Fruit fly (Drosophila melanogaster) whole organism, embryonic: Measurements from ENCODE around the gene mts.

Source experiments
- Atf-2 ChIP-seq: fragments of 200-800 bp; sonication (Bioruptor generic); optimal IDR thresholded peaks from 2 replicates; lab custom pipeline; 2016; ENCODE audit warnings: missing biosample characterization, missing genetic modification characterization
- CG11247 ChIP-seq: fragments of 200-800 bp; sonication (Bioruptor generic); IDR thresholded peaks from 2 replicates; pipeline ENCODE4 v1.3.6; 2022; ENCODE audit warnings: missing biosample characterization, missing genetic modification characterization
- CG12071 ChIP-seq: fragments of 200-800 bp; sonication (Bioruptor generic); optimal IDR thresholded peaks from 3 replicates; lab custom pipeline; 2018; ENCODE audit warnings: missing biosample characterization, mild to moderate bottlenecking, missing genetic modification characterization
- CG12104 ChIP-seq: fragments of 200-800 bp; sonication (Bioruptor generic); optimal IDR thresholded peaks from 3 replicates; lab custom pipeline; 2016; ENCODE audit warnings: missing biosample characterization, missing genetic modification characterization
- CG13123 ChIP-seq: fragments of 200-800 bp; sonication (Bioruptor generic); optimal IDR thresholded peaks from 2 replicates; lab custom pipeline; 2016; ENCODE audit warnings: missing biosample characterization, missing genetic modification characterization
- CG13894 ChIP-seq: fragments of 200-800 bp; sonication (Bioruptor generic); optimal IDR thresholded peaks from 3 replicates; lab custom pipeline; 2018; ENCODE audit warnings: missing biosample characterization, mild to moderate bottlenecking, missing genetic modification characterization, moderate library complexity
- CG15601 ChIP-seq: fragments of 200-800 bp; sonication (Bioruptor generic); optimal IDR thresholded peaks from 3 replicates; lab custom pipeline; 2019; ENCODE audit warnings: missing biosample characterization, mild to moderate bottlenecking, missing genetic modification characterization, moderate library complexity
- CG1602 ChIP-seq: fragments of 200-800 bp; sonication (Bioruptor generic); optimal IDR thresholded peaks from 3 replicates; lab custom pipeline; 2016; ENCODE audit warnings: missing biosample characterization, missing genetic modification characterization
- CG17385 ChIP-seq: fragments of 200-800 bp; sonication (Bioruptor generic); optimal IDR thresholded peaks from 3 replicates; lab custom pipeline; 2018; ENCODE audit warnings: missing biosample characterization, mild to moderate bottlenecking, missing genetic modification characterization
- CG18262 ChIP-seq: fragments of 200-800 bp; optimal IDR thresholded peaks from 3 replicates; lab custom pipeline; 2019; ENCODE audit warnings: missing biosample characterization, mild to moderate bottlenecking, missing genetic modification characterization, moderate library complexity
- CG2199 ChIP-seq: fragments of 200-800 bp; sonication (Bioruptor generic); IDR thresholded peaks from 3 replicates; pipeline ENCODE4 v1.3.6; 2022; ENCODE audit warnings: missing biosample characterization, missing genetic modification characterization
- CG2202 ChIP-seq: fragments of 200-800 bp; sonication (Bioruptor generic); optimal IDR thresholded peaks from 2 replicates; lab custom pipeline; 2018; ENCODE audit warnings: missing biosample characterization, mild to moderate bottlenecking, missing genetic modification characterization
- CG32767 ChIP-seq: fragments of 200-800 bp; sonication (Bioruptor generic); IDR thresholded peaks from 2 replicates; pipeline ENCODE4 v1.3.6; 2022; ENCODE audit warnings: missing biosample characterization, missing genetic modification characterization
- CG4730 ChIP-seq: fragments of 200-800 bp; sonication (Bioruptor generic); IDR thresholded peaks from 2 replicates; pipeline ENCODE4 v1.3.6; 2022; ENCODE audit warnings: missing biosample characterization, missing genetic modification characterization
- CG4820 ChIP-seq: fragments of 200-800 bp; sonication (Bioruptor generic); optimal IDR thresholded peaks from 3 replicates; lab custom pipeline; 2016; ENCODE audit warnings: missing biosample characterization, missing genetic modification characterization
- Elba2 ChIP-seq: fragments of 200-800 bp; sonication (Bioruptor generic); optimal IDR thresholded peaks from 3 replicates; lab custom pipeline; 2016; ENCODE audit warnings: missing biosample characterization, missing genetic modification characterization
- HHEX ChIP-seq: fragments of 200-800 bp; sonication (Bioruptor generic); optimal IDR thresholded peaks from 3 replicates; lab custom pipeline; 2017; ENCODE audit warnings: missing biosample characterization, mild to moderate bottlenecking, missing genetic modification characterization, missing genetic modification reagents
- HLHmδ ChIP-seq: fragments of 200-800 bp; sonication (Bioruptor generic); optimal IDR thresholded peaks from 2 replicates; lab custom pipeline; 2018; ENCODE audit warnings: missing biosample characterization, mild to moderate bottlenecking, missing genetic modification characterization, moderate library complexity
- Optix ChIP-seq: fragments of 200-800 bp; sonication (Bioruptor generic); IDR thresholded peaks from 3 replicates; pipeline ENCODE4 v1.3.6; 2022; ENCODE audit warnings: missing biosample characterization, missing genetic modification characterization
- Side ChIP-seq: fragments of 200-800 bp; sonication (Bioruptor generic); optimal IDR thresholded peaks from 2 replicates; lab custom pipeline; 2016; ENCODE audit warnings: missing biosample characterization, missing genetic modification characterization
- Sin3A ChIP-seq: fragments of >200 bp; optimal IDR thresholded peaks from 2 replicates; lab custom pipeline; 2018
- Sox102F ChIP-seq: fragments of 200-800 bp; sonication (Bioruptor generic); optimal IDR thresholded peaks from 2 replicates; lab custom pipeline; 2018; ENCODE audit warnings: missing biosample characterization, mild to moderate bottlenecking, missing genetic modification characterization, moderate library complexity
- Ssrp ChIP-seq: fragments of 200-800 bp; sonication (Bioruptor generic); optimal IDR thresholded peaks from 2 replicates; lab custom pipeline; 2018; ENCODE audit warnings: missing biosample characterization, mild to moderate bottlenecking, missing genetic modification characterization, moderate library complexity
- Taf1 ChIP-seq: fragments of 200-800 bp; sonication (Bioruptor generic); IDR thresholded peaks from 2 replicates; pipeline ENCODE4 v1.3.6; 2022; ENCODE audit warnings: missing biosample characterization, missing genetic modification characterization
- Xrp1 ChIP-seq: fragments of 200-800 bp; sonication (Bioruptor generic); IDR thresholded peaks from 2 replicates; pipeline ENCODE4 v1.3.6; 2022; ENCODE audit warnings: missing biosample characterization, missing genetic modification characterization
- aop ChIP-seq: fragments of 200-800 bp; sonication (Bioruptor generic); IDR thresholded peaks from 2 replicates; pipeline ENCODE4 v1.3.6; 2022; ENCODE audit warnings: missing biosample characterization, missing genetic modification characterization
- bigmax ChIP-seq: fragments of 200-800 bp; sonication (Bioruptor generic); optimal IDR thresholded peaks from 2 replicates; lab custom pipeline; 2018; ENCODE audit warnings: missing biosample characterization, mild to moderate bottlenecking, missing genetic modification characterization
- bowl ChIP-seq: fragments of 200-800 bp; sonication (Bioruptor generic); IDR thresholded peaks from 2 replicates; pipeline ENCODE4 v1.3.6; 2022; ENCODE audit warnings: missing biosample characterization, missing genetic modification characterization
- bsh ChIP-seq, 2 experiments: fragments of 200-800 bp; sonication (Bioruptor generic); optimal IDR thresholded peaks; 2 replicates each; lab custom pipeline; 2017 to 2018; ENCODE audit warnings: mild to moderate bottlenecking in 2 of 2, missing biosample characterization in 2 of 2, missing genetic modification characterization in 2 of 2, moderate library complexity in 1 of 2
- chm ChIP-seq: fragments of 200-800 bp; sonication (Bioruptor generic); IDR thresholded peaks from 2 replicates; pipeline ENCODE4 v1.3.6; 2022; ENCODE audit warnings: missing biosample characterization, missing genetic modification characterization
- ci ChIP-seq: fragments of 200-800 bp; sonication (Bioruptor generic); IDR thresholded peaks from 3 replicates; pipeline ENCODE4 v1.3.6; 2022; ENCODE audit warnings: missing biosample characterization, missing genetic modification characterization
- cwo ChIP-seq: fragments of 200-800 bp; sonication (Bioruptor generic); optimal IDR thresholded peaks from 3 replicates; lab custom pipeline; 2017; ENCODE audit warnings: missing biosample characterization, missing genetic modification characterization, mild to moderate bottlenecking, moderate library complexity, missing genetic modification reagents
- dimm ChIP-seq: fragments of 200-800 bp; sonication (Bioruptor generic); IDR thresholded peaks from 2 replicates; pipeline ENCODE4 v1.3.6; 2022; ENCODE audit warnings: missing biosample characterization, missing genetic modification characterization
- dm ChIP-seq: fragments of 200-800 bp; sonication (Bioruptor generic); optimal IDR thresholded peaks from 3 replicates; lab custom pipeline; 2016; ENCODE audit warnings: missing biosample characterization, missing genetic modification characterization
- ham ChIP-seq: fragments of 200-800 bp; sonication (Bioruptor generic); IDR thresholded peaks from 2 replicates; pipeline ENCODE4 v1.3.6; 2022; ENCODE audit warnings: missing biosample characterization, missing genetic modification characterization
- hb ChIP-seq: fragments of 200-800 bp; sonication (Bioruptor generic); IDR thresholded peaks from 3 replicates; pipeline ENCODE4 v1.3.6; 2022; ENCODE audit warnings: missing biosample characterization, missing genetic modification characterization; ENCODE audit not compliant: partially characterized antibody
- kay ChIP-seq: fragments of 200-800 bp; sonication (Bioruptor generic); optimal IDR thresholded peaks from 2 replicates; lab custom pipeline; 2016; ENCODE audit warnings: missing biosample characterization, missing genetic modification characterization
- knrl ChIP-seq: fragments of 200-800 bp; sonication (Bioruptor generic); IDR thresholded peaks from 3 replicates; pipeline ENCODE4 v1.3.6; 2022; ENCODE audit warnings: missing biosample characterization, missing genetic modification characterization; ENCODE audit not compliant: partially characterized antibody
- maf-S ChIP-seq: fragments of 200-800 bp; sonication (Bioruptor generic); optimal IDR thresholded peaks from 2 replicates; lab custom pipeline; 2016; ENCODE audit warnings: missing biosample characterization, missing genetic modification characterization
- phol ChIP-seq: fragments of 200-800 bp; sonication (Bioruptor generic); optimal IDR thresholded peaks from 3 replicates; lab custom pipeline; 2018; ENCODE audit warnings: missing biosample characterization, mild to moderate bottlenecking, missing genetic modification characterization, moderate library complexity
- pita ChIP-seq: fragments of 200-800 bp; sonication (Bioruptor generic); optimal IDR thresholded peaks from 2 replicates; lab custom pipeline; 2017; ENCODE audit warnings: missing biosample characterization, mild to moderate bottlenecking, missing genetic modification characterization
- prd ChIP-seq, 3 experiments: fragments of >200 bp in 2 of 3; fragments of 200-800 bp in 1 of 3; sonication (Bioruptor generic) in 1 of 3; optimal IDR thresholded peaks in 2 of 3; IDR thresholded peaks in 1 of 3; 2 replicates in 2 of 3; 3 replicates in 1 of 3; pipeline versions ENCODE4 v1.3.6 to Lab custom; 2017 to 2022; ENCODE audit warnings: missing biosample characterization in 1 of 3, missing genetic modification characterization in 1 of 3
- pros ChIP-seq: fragments of 200-800 bp; sonication (Bioruptor generic); optimal IDR thresholded peaks from 3 replicates; lab custom pipeline; 2019; ENCODE audit warnings: missing biosample characterization, mild to moderate bottlenecking, missing genetic modification characterization, moderate library complexity
- scrt ChIP-seq: fragments of 200-800 bp; sonication (Bioruptor generic); optimal IDR thresholded peaks from 2 replicates; lab custom pipeline; 2018; ENCODE audit warnings: missing biosample characterization, mild to moderate bottlenecking, missing genetic modification characterization, moderate library complexity
- shn ChIP-seq: fragments of 200-800 bp; sonication (Bioruptor generic); optimal IDR thresholded peaks from 3 replicates; lab custom pipeline; 2016; ENCODE audit warnings: missing biosample characterization, missing genetic modification characterization
- tin ChIP-seq: fragments of 200-800 bp; sonication (Bioruptor generic); optimal IDR thresholded peaks from 3 replicates; lab custom pipeline; 2016; ENCODE audit warnings: missing biosample characterization, missing genetic modification characterization
- tll ChIP-seq, 2 experiments: fragments of 200-800 bp in 1 of 2; fragments of >200 bp in 1 of 2; sonication (Bioruptor generic) in 1 of 2; optimal IDR thresholded peaks; 2 replicates each; lab custom pipeline; 2017 to 2019; ENCODE audit warnings: missing biosample characterization in 2 of 2, missing genetic modification characterization in 2 of 2, mild to moderate bottlenecking in 1 of 2, moderate library complexity in 1 of 2
- vnd ChIP-seq: fragments of 200-800 bp; sonication (Bioruptor generic); IDR thresholded peaks from 3 replicates; pipeline ENCODE4 v1.3.6; 2022; ENCODE audit warnings: missing biosample characterization, missing genetic modification characterization; ENCODE audit not compliant: partially characterized antibody
- zf30C ChIP-seq: fragments of 200-800 bp; sonication (Bioruptor generic); optimal IDR thresholded peaks from 3 replicates; lab custom pipeline; 2018; ENCODE audit warnings: missing biosample characterization, mild to moderate bottlenecking, missing genetic modification characterization

Gene mts

dm6 chr2L:7782788-7783401 is 44.6 kb upstream of the mts start, which contains the start of gene Brd7-9 (continued):
- TF ChIP-seq tll (GFP tag; optimal IDR thresholded peaks at IDR 0.05; lab: Kevin White, UChicago) (no peak), chm (peak; percentile 92), pita (GFP tag; lab: Kevin White, UChicago) (no peak), Xrp1 (peak; percentile 81), Ssrp (tag; lab: Kevin White, UChicago) (peak; percentile 65), kay (peak; percentile 44), zf30C (GFP tag; lab: Kevin White, UChicago) (peak; percentile 87), CG2199 (peak; percentile 41; the same call in 1 of the 3 replicates), CG13123 (GFP tag; lab: Kevin White, UChicago) (peak; percentile 21), Optix (peak; percentile 68; the same call in 2 of the 3 replicates), ham (GFP tag; lab: Robert Waterston, UW) (0 out of 2 replicates have a peak, but pooled peaks have one; percentile 41), hb (no peak), Atf-2 (GFP tag; lab: Kevin White, UChicago) (peak; percentile 51), bowl (GFP tag; lab: Robert Waterston, UW) (peak; percentile 55), HHEX (peak; percentile 67), dimm (GFP tag; lab: Robert Waterston, UW) (no peak), Taf1 (GFP tag; lab: Robert Waterston, UW) (peak; percentile 60), prd (optimal IDR thresholded peaks at IDR 0.05; lab: Kevin White, UChicago) (no peak), prd (GFP tag; IDR thresholded peaks at IDR 0.05; lab: Robert Waterston, UW) (peak; percentile 78), cwo (peak; percentile 72), phol (tag; lab: Kevin White, UChicago) (peak; percentile 67), CG11247 (GFP tag; lab: Robert Waterston, UW) (peak; percentile 80), pros (GFP tag; lab: Kevin White, UChicago) (no peak), Elba2 (GFP tag; lab: Kevin White, UChicago) (no peak), CG32767 (GFP tag; lab: Robert Waterston, UW) (peak; percentile 76), bsh (GFP tag; optimal IDR thresholded peaks at IDR 0.05; lab: Kevin White, UChicago) (peak in 1 of 2 experiments; percentile 76), Sox102F (GFP tag; lab: Kevin White, UChicago) (peak; percentile 72), HLHmδ (GFP tag; lab: Kevin White, UChicago) (no peak), dm (GFP tag; lab: Kevin White, UChicago) (peak; percentile 56), knrl (GFP tag; lab: Robert Waterston, UW) (peak; percentile 18; the same call in 1 of the 3 replicates), CG18262 (tag; lab: Kevin White, UChicago) (peak; percentile 73), ci (GFP tag; lab: Robert Waterston, UW) (peak; percentile 92), CG17385 (GFP tag; lab: Kevin White, UChicago) (peak; percentile 66), CG12104 (GFP tag; lab: Kevin White, UChicago) (peak; percentile 56), shn (GFP tag; lab: Kevin White, UChicago) (peak; percentile 11), CG1602 (GFP tag; lab: Kevin White, UChicago) (peak; percentile 35), bigmax (GFP tag; lab: Kevin White, UChicago) (no peak), CG2202 (tag; lab: Kevin White, UChicago) (peak; percentile 55), CG15601 (tag; lab: Kevin White, UChicago) (peak; percentile 37), CG4820 (GFP tag; lab: Kevin White, UChicago) (peak; percentile 61), tin (GFP tag; lab: Kevin White, UChicago) (peak; percentile 73), maf-S (GFP tag; lab: Kevin White, UChicago) (peak; percentile 25), Sin3A (lab: Kevin White, UChicago) (peak; percentile 75), CG13894 (tag; lab: Kevin White, UChicago) (no peak), CG12071 (GFP tag; lab: Kevin White, UChicago) (peak; percentile 86), vnd (GFP tag; lab: Robert Waterston, UW) (peak; percentile 31; the same call in 1 of the 3 replicates), aop (GFP tag; lab: Robert Waterston, UW) (no peak), Side (GFP tag; lab: Kevin White, UChicago) (peak; percentile 69), CG4730 (GFP tag; lab: Robert Waterston, UW) (peak; percentile 60), scrt (GFP tag; lab: Kevin White, UChicago) (peak; percentile 44)
